Worm (Caenorhabditis elegans): Measurements from ENCODE around the gene nyn-1.

nyn-1 gene

ce11 chrIV:13689302-13689880 lies 2.6 kb upstream of the nyn-1 start, which contains the start of gene T23G4.2:
Gene T23G4.2 (minus strand): TSS chrIV:13689556.
- TF ChIP-seq let-607 (tag; optimal IDR thresholded peaks at IDR 0.05) (no peak), F52B5.7 (tag; optimal IDR thresholded peaks at IDR 0.05) (no peak), aptf-3 (GFP tag; IDR thresholded peaks at IDR 0.05) (no peak), attf-3 (GFP tag; conservative IDR thresholded peaks at IDR 0.05) (no peak), rpc-1 (optimal IDR thresholded peaks at IDR 0.05) (no peak), rpc-1 (tag; optimal IDR thresholded peaks at IDR 0.05) (no peak), ceh-79 (tag; optimal IDR thresholded peaks at IDR 0.05) (no peak), nhr-27 (tag; optimal IDR thresholded peaks at IDR 0.05) (no peak), nfyb-1 (GFP tag; IDR thresholded peaks at IDR 0.05) (no peak), ztf-3 (GFP tag; optimal IDR thresholded peaks at IDR 0.05) (no peak), F57A8.1 (GFP tag; optimal IDR thresholded peaks at IDR 0.05) (no peak), sdz-38 (tag; optimal IDR thresholded peaks at IDR 0.05) (no peak), him-1 (tag; optimal IDR thresholded peaks at IDR 0.05) (no peak), die-1 (tag; optimal IDR thresholded peaks at IDR 0.05) (no peak)

ce11 chrIV:13687631-13688030 lies 816 bp upstream of the nyn-1 start:
- 0 out of 2 replicates have a peak, but pooled peaks have one; percentile 39 for TF ChIP-seq attf-3 (GFP tag; conservative IDR thresholded peaks at IDR 0.05)
- no peak for TF ChIP-seq zfh-2 (GFP tag; conservative IDR thresholded peaks at IDR 0.05)
- TF ChIP-seq K11D2.4 (GFP tag; IDR thresholded peaks at IDR 0.05), result no peak
- no peak for TF ChIP-seq F22D6.2 (tag; optimal IDR thresholded peaks at IDR 0.05)
- peak; percentile 28 for TF ChIP-seq tbp1 (GFP tag; optimal IDR thresholded peaks at IDR 0.05)
- no peak for TF ChIP-seq F49E8.2 (tag; optimal IDR thresholded peaks at IDR 0.05; ENCODE audit: insufficient read depth)
- 0 out of 2 replicates have a peak, but pooled peaks have one; percentile 17 for TF ChIP-seq madf-6 (GFP tag; IDR thresholded peaks at IDR 0.05)
- peak; percentile 74 for TF ChIP-seq lsl-1 (GFP tag; optimal IDR thresholded peaks at IDR 0.05)
- no peak for TF ChIP-seq F57C9.4 (tag; optimal IDR thresholded peaks at IDR 0.05)
- TF ChIP-seq snpc-4 (GFP tag; optimal IDR thresholded peaks at IDR 0.05), result peak; percentile 45
- TF ChIP-seq snpc-4 (tag; optimal IDR thresholded peaks at IDR 0.05), result peak in 3 of 4 experiments; percentile 77 to 85 (median 84)
- TF ChIP-seq C17E4.6 (GFP tag; IDR thresholded peaks at IDR 0.05), result no peak
- TF ChIP-seq chd-7 (tag; optimal IDR thresholded peaks at IDR 0.05), result no peak
- no peak for TF ChIP-seq ceh-91 (GFP tag; IDR thresholded peaks at IDR 0.05)
- peak; percentile 59; the same call in 1 of the 2 replicates for TF ChIP-seq attf-6 (GFP tag; IDR thresholded peaks at IDR 0.05)
- no peak for TF ChIP-seq hrde-1 (tag; optimal IDR thresholded peaks at IDR 0.05; ENCODE audit: borderline replicate concordance)

ce11 chrIV:13684827-13685226 lies 2.0 kb downstream of the nyn-1 start:
- 0 out of 2 replicates have a peak, but pooled peaks have one; percentile 55 for TF ChIP-seq attf-6 (GFP tag; IDR thresholded peaks at IDR 0.05)
- no peak for TF ChIP-seq akir-1 (GFP tag; optimal IDR thresholded peaks at IDR 0.05)
- TF ChIP-seq snpc-4 (GFP tag; optimal IDR thresholded peaks at IDR 0.05), result no peak
- peak in 1 of 4 experiments; percentile 73 for TF ChIP-seq snpc-4 (tag; optimal IDR thresholded peaks at IDR 0.05)
- no peak for TF ChIP-seq fkh-3 (tag; optimal IDR thresholded peaks at IDR 0.05)

- no peak for TF ChIP-seq ama-1 (optimal IDR thresholded peaks at IDR 0.05)
- TF ChIP-seq ama-1 (GFP tag; optimal IDR thresholded peaks at IDR 0.05), result no peak
- TF ChIP-seq nhr-80 (tag; optimal IDR thresholded peaks at IDR 0.05), result peak; percentile 13
Measured at ce11 chrIV:13682733-13683132, 4.1 kb downstream of the nyn-1 start.
